Fruit fly (Drosophila melanogaster) whole organism, embryonic: ENCODE data around the gene Rad60.
A peak's percentile ranks its signal among the peaks of the same experiment; 100 is the strongest.

Experiments used
- Atf-2 ChIP-seq: fragments of 200-800 bp; sonication (Bioruptor generic); optimal IDR thresholded peaks from 2 replicates; lab custom pipeline; 2016; ENCODE audit warnings: missing biosample characterization, missing genetic modification characterization
- Blimp-1 ChIP-seq: fragments of 200-800 bp; sonication (Bioruptor generic); optimal IDR thresholded peaks from 3 replicates; lab custom pipeline; 2018; ENCODE audit warnings: missing biosample characterization, missing genetic modification characterization, mild to moderate bottlenecking, moderate library complexity, missing genetic modification reagents
- BtbVII ChIP-seq: fragments of 200-800 bp; sonication (Bioruptor generic); optimal IDR thresholded peaks from 3 replicates; lab custom pipeline; 2017; ENCODE audit warnings: missing biosample characterization, mild to moderate bottlenecking, missing genetic modification characterization
- Bteb2 ChIP-seq: fragments of 200-800 bp; sonication (Bioruptor generic); optimal IDR thresholded peaks from 2 replicates; lab custom pipeline; 2016; ENCODE audit warnings: missing biosample characterization, missing genetic modification characterization
- CG10543 ChIP-seq: fragments of 200-800 bp; sonication (Bioruptor generic); optimal IDR thresholded peaks from 3 replicates; lab custom pipeline; 2017; ENCODE audit warnings: missing biosample characterization, mild to moderate bottlenecking, missing genetic modification characterization, moderate library complexity
- CG13424 ChIP-seq: fragments of 200-800 bp; sonication (Bioruptor generic); optimal IDR thresholded peaks from 2 replicates; lab custom pipeline; 2019; ENCODE audit warnings: missing biosample characterization, mild to moderate bottlenecking, missing genetic modification characterization, moderate library complexity
- CG14667 ChIP-seq: fragments of 200-800 bp; sonication (Bioruptor generic); IDR thresholded peaks from 2 replicates; pipeline ENCODE4 v1.3.6; 2022; ENCODE audit warnings: missing biosample characterization, missing genetic modification characterization
- CG30431 ChIP-seq: fragments of 200-800 bp; sonication (Bioruptor generic); optimal IDR thresholded peaks from 2 replicates; lab custom pipeline; 2017; ENCODE audit warnings: missing biosample characterization, missing genetic modification characterization
- CG5953 ChIP-seq: fragments of 200-800 bp; sonication (Bioruptor generic); IDR thresholded peaks from 2 replicates; pipeline ENCODE4 v1.3.6; 2022; ENCODE audit warnings: missing biosample characterization, missing genetic modification characterization
- CG6765 ChIP-seq: fragments of 200-800 bp; sonication (Bioruptor generic); optimal IDR thresholded peaks from 3 replicates; lab custom pipeline; 2017; ENCODE audit warnings: missing biosample characterization, mild to moderate bottlenecking, missing genetic modification characterization
- CG7556 ChIP-seq: fragments of 200-800 bp; sonication (Bioruptor generic); optimal IDR thresholded peaks from 2 replicates; lab custom pipeline; 2017; ENCODE audit warnings: missing biosample characterization, mild to moderate bottlenecking, missing genetic modification characterization
- CG7786 ChIP-seq: fragments of 200-800 bp; sonication (Bioruptor generic); optimal IDR thresholded peaks from 2 replicates; lab custom pipeline; 2016; ENCODE audit warnings: missing biosample characterization, missing genetic modification characterization
- CG7839 ChIP-seq: fragments of 200-800 bp; sonication (Bioruptor generic); optimal IDR thresholded peaks from 3 replicates; lab custom pipeline; 2018; ENCODE audit warnings: missing biosample characterization, mild to moderate bottlenecking, missing genetic modification characterization, moderate library complexity
- CG8089 ChIP-seq: fragments of 200-800 bp; sonication (Bioruptor generic); optimal IDR thresholded peaks from 3 replicates; lab custom pipeline; 2016; ENCODE audit warnings: missing biosample characterization, missing genetic modification characterization
- CG8290 ChIP-seq, 3 experiments: fragments of 200-800 bp; sonication (Bioruptor generic); optimal IDR thresholded peaks; 2 replicates each; lab custom pipeline; 2016 to 2019; ENCODE audit warnings: missing biosample characterization in 3 of 3, missing genetic modification characterization in 3 of 3, mild to moderate bottlenecking in 2 of 3, moderate library complexity in 1 of 3
- CG8388 ChIP-seq: fragments of 200-800 bp; sonication (Bioruptor generic); optimal IDR thresholded peaks from 2 replicates; lab custom pipeline; 2019; ENCODE audit warnings: missing biosample characterization, mild to moderate bottlenecking, missing genetic modification characterization, moderate library complexity
- CG8478 ChIP-seq: fragments of >200 bp; optimal IDR thresholded peaks from 2 replicates; lab custom pipeline; 2018
- CG8765 ChIP-seq: fragments of 200-800 bp; sonication (Bioruptor generic); IDR thresholded peaks from 2 replicates; pipeline ENCODE4 v1.3.6; 2022; ENCODE audit warnings: missing biosample characterization, missing genetic modification characterization
- CG9437 ChIP-seq: fragments of 200-800 bp; sonication (Bioruptor generic); optimal IDR thresholded peaks from 2 replicates; lab custom pipeline; 2018; ENCODE audit warnings: missing biosample characterization, mild to moderate bottlenecking, missing genetic modification characterization
- CG9817 ChIP-seq: fragments of 200-800 bp; sonication (Bioruptor generic); optimal IDR thresholded peaks from 2 replicates; lab custom pipeline; 2018; ENCODE audit warnings: missing biosample characterization, mild to moderate bottlenecking, missing genetic modification characterization, moderate library complexity
- Eip74EF ChIP-seq, 2 experiments: fragments of 200-800 bp in 1 of 2; fragments of >200 bp in 1 of 2; sonication (Bioruptor generic) in 1 of 2; optimal IDR thresholded peaks; 2 replicates each; lab custom pipeline; 2017 to 2019; ENCODE audit warnings: missing biosample characterization in 2 of 2, missing genetic modification characterization in 2 of 2, mild to moderate bottlenecking in 1 of 2, moderate library complexity in 1 of 2
- Elba2 ChIP-seq: fragments of 200-800 bp; sonication (Bioruptor generic); optimal IDR thresholded peaks from 3 replicates; lab custom pipeline; 2016; ENCODE audit warnings: missing biosample characterization, missing genetic modification characterization
- Fer1 ChIP-seq: fragments of 200-800 bp; sonication (Bioruptor generic); optimal IDR thresholded peaks from 2 replicates; lab custom pipeline; 2017; ENCODE audit warnings: missing biosample characterization, mild to moderate bottlenecking, missing genetic modification characterization
- H15 ChIP-seq: fragments of 200-800 bp; sonication (Bioruptor generic); IDR thresholded peaks from 3 replicates; pipeline ENCODE4 v1.3.6; 2022; ENCODE audit warnings: missing biosample characterization, missing genetic modification characterization
- HLH3B ChIP-seq: fragments of 200-800 bp; sonication (Bioruptor generic); IDR thresholded peaks from 2 replicates; pipeline ENCODE4 v1.3.6; 2022; ENCODE audit warnings: missing biosample characterization, missing genetic modification characterization
- Hmx ChIP-seq: fragments of 200-800 bp; sonication (Bioruptor generic); optimal IDR thresholded peaks from 2 replicates; lab custom pipeline; 2016; ENCODE audit warnings: missing biosample characterization, missing genetic modification characterization
- Kr ChIP-seq: fragments of 200-800 bp; sonication (Bioruptor generic); optimal IDR thresholded peaks from 2 replicates; lab custom pipeline; 2017; ENCODE audit warnings: missing biosample characterization, mild to moderate bottlenecking, missing genetic modification characterization
- Lpt ChIP-seq: fragments of >200 bp; optimal IDR thresholded peaks from 2 replicates; lab custom pipeline; 2018; ENCODE audit warnings: missing biosample characterization, missing genetic modification characterization
- Mes4 ChIP-seq: fragments of 200-800 bp; sonication (Bioruptor generic); optimal IDR thresholded peaks from 2 replicates; lab custom pipeline; 2016; ENCODE audit warnings: missing biosample characterization, missing genetic modification characterization
- Nf-YA ChIP-seq: fragments of 200-800 bp; sonication (Bioruptor generic); IDR thresholded peaks from 2 replicates; pipeline ENCODE4 v1.3.6; 2022; ENCODE audit warnings: missing biosample characterization, missing genetic modification characterization
- PHDP ChIP-seq: fragments of 200-800 bp; sonication (Bioruptor generic); optimal IDR thresholded peaks from 3 replicates; lab custom pipeline; 2018; ENCODE audit warnings: missing biosample characterization, mild to moderate bottlenecking, missing genetic modification characterization, moderate library complexity
- Ravus ChIP-seq: fragments of 200-800 bp; sonication (Bioruptor generic); IDR thresholded peaks from 2 replicates; pipeline ENCODE4 v1.3.6; 2022; ENCODE audit warnings: missing biosample characterization, missing genetic modification characterization
- Rx ChIP-seq: fragments of 200-800 bp; sonication (Bioruptor generic); IDR thresholded peaks from 2 replicates; pipeline ENCODE4 v1.3.6; 2022; ENCODE audit warnings: missing biosample characterization, missing genetic modification characterization
- Vsx1 ChIP-seq: fragments of 200-800 bp; sonication (Bioruptor generic); optimal IDR thresholded peaks from 2 replicates; lab custom pipeline; 2017; ENCODE audit warnings: missing biosample characterization, mild to moderate bottlenecking, missing genetic modification characterization, missing genetic modification reagents
- aop ChIP-seq: fragments of 200-800 bp; sonication (Bioruptor generic); IDR thresholded peaks from 2 replicates; pipeline ENCODE4 v1.3.6; 2022; ENCODE audit warnings: missing biosample characterization, missing genetic modification characterization
- chn ChIP-seq: fragments of 200-800 bp; sonication (Bioruptor generic); optimal IDR thresholded peaks from 2 replicates; lab custom pipeline; 2016; ENCODE audit warnings: missing biosample characterization, missing genetic modification characterization
- esg ChIP-seq: fragments of 200-800 bp; sonication (Bioruptor generic); conservative IDR thresholded peaks from 2 replicates; pipeline ENCODE4 v1.3.6; 2022; ENCODE audit warnings: missing biosample characterization, missing genetic modification characterization
- gsb-n ChIP-seq: fragments of 200-800 bp; sonication (Bioruptor generic); optimal IDR thresholded peaks from 3 replicates; lab custom pipeline; 2018; ENCODE audit warnings: missing biosample characterization, mild to moderate bottlenecking, missing genetic modification characterization
- hkb ChIP-seq, 2 experiments: fragments of 200-800 bp in 1 of 2; fragments of >200 bp in 1 of 2; sonication (Bioruptor generic) in 1 of 2; IDR thresholded peaks in 1 of 2; optimal IDR thresholded peaks in 1 of 2; 2 replicates each; pipeline versions ENCODE4 v1.3.6 to Lab custom; 2017 to 2022; ENCODE audit warnings: missing biosample characterization in 1 of 2, missing genetic modification characterization in 1 of 2
- mam ChIP-seq: fragments of 200-800 bp; sonication (Bioruptor generic); optimal IDR thresholded peaks from 3 replicates; lab custom pipeline; 2016; ENCODE audit warnings: missing biosample characterization, missing genetic modification characterization
- onecut ChIP-seq: fragments of 200-800 bp; sonication (Bioruptor generic); IDR thresholded peaks from 2 replicates; pipeline ENCODE4 v1.3.6; 2022; ENCODE audit warnings: missing biosample characterization, missing genetic modification characterization
- p53 ChIP-seq: fragments of 200-800 bp; sonication (Bioruptor generic); optimal IDR thresholded peaks from 2 replicates; lab custom pipeline; 2016; ENCODE audit warnings: missing biosample characterization, missing genetic modification characterization
- pb ChIP-seq: fragments of 200-800 bp; sonication (Bioruptor generic); optimal IDR thresholded peaks from 3 replicates; lab custom pipeline; 2016; ENCODE audit warnings: missing biosample characterization, missing genetic modification characterization
- pfk ChIP-seq: fragments of 200-800 bp; sonication (Bioruptor generic); optimal IDR thresholded peaks from 2 replicates; lab custom pipeline; 2018; ENCODE audit warnings: missing biosample characterization, mild to moderate bottlenecking, missing genetic modification characterization, moderate library complexity
- sima ChIP-seq: fragments of 200-800 bp; sonication (Bioruptor generic); optimal IDR thresholded peaks from 2 replicates; lab custom pipeline; 2016; ENCODE audit warnings: missing biosample characterization, missing genetic modification characterization
- slp2 ChIP-seq: fragments of 200-800 bp; sonication (Bioruptor generic); optimal IDR thresholded peaks from 2 replicates; lab custom pipeline; 2016; ENCODE audit warnings: missing biosample characterization, missing genetic modification characterization
- ttk ChIP-seq: fragments of 200-800 bp; sonication (Bioruptor generic); IDR thresholded peaks from 2 replicates; pipeline ENCODE4 v2.1.2; 2022; ENCODE audit warnings: missing biosample characterization, missing genetic modification characterization
- twi ChIP-seq: fragments of 200-800 bp; optimal IDR thresholded peaks from 2 replicates; lab custom pipeline; 2019; ENCODE audit warnings: missing biosample characterization, mild to moderate bottlenecking, missing genetic modification characterization, moderate library complexity
- unc-4 ChIP-seq: fragments of 200-800 bp; sonication (Bioruptor generic); IDR thresholded peaks from 2 replicates; pipeline ENCODE4 v1.3.6; 2022; ENCODE audit warnings: missing biosample characterization, missing genetic modification characterization; ENCODE audit not compliant: partially characterized antibody

Gene Rad60

dm6 chr3R:23239934-23240632, 11.2 kb downstream of the Rad60 start (continued):
- TF ChIP-seq Hmx (GFP tag; lab: Kevin White, UChicago) (peak; percentile 10), HLH3B (GFP tag; lab: Robert Waterston, UW) (peak; percentile 79), Bteb2 (GFP tag; lab: Kevin White, UChicago) (no peak), CG5953 (no peak), Fer1 (peak; percentile 88), CG7556 (peak; percentile 82), CG8290 (GFP tag; optimal IDR thresholded peaks at IDR 0.05; lab: Kevin White, UChicago) (no peak), CG8290 (tag; optimal IDR thresholded peaks at IDR 0.05; lab: Kevin White, UChicago) (no peak), CG8089 (no peak), twi (no peak), Atf-2 (no peak), Lpt (GFP tag; lab: Kevin White, UChicago) (no peak), slp2 (GFP tag; lab: Kevin White, UChicago) (peak; percentile 45), chn (no peak), Blimp-1 (GFP tag; lab: Kevin White, UChicago) (peak; percentile 83), Vsx1 (GFP tag; lab: Kevin White, UChicago) (no peak), unc-4 (GFP tag; lab: Robert Waterston, UW) (no peak), Nf-YA (no peak), BtbVII (GFP tag; lab: Kevin White, UChicago) (peak; percentile 67), PHDP (tag; lab: Kevin White, UChicago) (peak; percentile 67), CG7839 (peak; percentile 87), CG9817 (tag; lab: Kevin White, UChicago) (peak; percentile 48), gsb-n (tag; lab: Kevin White, UChicago) (peak; percentile 11), CG13424 (tag; lab: Kevin White, UChicago) (peak; percentile 58), aop (GFP tag; lab: Robert Waterston, UW) (no peak), H15 (GFP tag; lab: Robert Waterston, UW) (0 out of 3 replicates have a peak, but pooled peaks have one; percentile 30), CG8765 (no peak; the same call in 1 of the 2 replicates), pb (GFP tag; lab: Kevin White, UChicago) (no peak), pfk (GFP tag; lab: Kevin White, UChicago) (no peak), CG30431 (GFP tag; lab: Kevin White, UChicago) (no peak), ttk (GFP tag; lab: Robert Waterston, UW) (peak; percentile 39; the same call in 1 of the 2 replicates), onecut (GFP tag; lab: Robert Waterston, UW) (peak; percentile 66), Kr (GFP tag; lab: Kevin White, UChicago) (no peak), CG6765 (GFP tag; lab: Kevin White, UChicago) (peak; percentile 33), p53 (GFP tag; lab: Kevin White, UChicago) (no peak), mam (GFP tag; lab: Kevin White, UChicago) (peak; percentile 62), hkb (optimal IDR thresholded peaks at IDR 0.05; lab: Kevin White, UChicago) (no peak), hkb (GFP tag; IDR thresholded peaks at IDR 0.05; lab: Robert Waterston, UW) (peak; percentile 75), sima (GFP tag; lab: Kevin White, UChicago) (no peak), Mes4 (GFP tag; lab: Kevin White, UChicago) (no peak), CG8478 (lab: Kevin White, UChicago) (no peak), CG9437 (GFP tag; lab: Kevin White, UChicago) (peak; percentile 36), Rx (GFP tag; lab: Robert Waterston, UW) (peak; percentile 15; the same call in 1 of the 2 replicates), CG7786 (GFP tag; lab: Kevin White, UChicago) (peak; percentile 24), CG8388 (GFP tag; lab: Kevin White, UChicago) (peak; percentile 58), esg (peak; percentile 41; the same call in 1 of the 2 replicates), CG14667 (GFP tag; lab: Robert Waterston, UW) (peak; percentile 34), Ravus (no peak; the same call in 1 of the 2 replicates), Elba2 (GFP tag; lab: Kevin White, UChicago) (no peak), CG10543 (GFP tag; lab: Kevin White, UChicago) (no peak), Eip74EF (GFP tag; optimal IDR thresholded peaks at IDR 0.05; lab: Kevin White, UChicago) (peak in 1 of 2 experiments; percentile 70)
